Worm (Caenorhabditis elegans): Measurements from ENCODE around the gene W01H2.2.

The W01H2.2 gene

ce11 chrX:4222779-4223387 is 4.6 kb upstream of the W01H2.2 start (continued):
- TF ChIP-seq madf-8 (GFP tag; conservative IDR thresholded peaks at IDR 0.05) (no peak), atf-7 (tag; optimal IDR thresholded peaks at IDR 0.05) (peak; percentile 60), F39B2.1 (GFP tag; IDR thresholded peaks at IDR 0.05) (no peak), K11D2.4 (GFP tag; IDR thresholded peaks at IDR 0.05) (peak; percentile 56), repo-1 (tag; optimal IDR thresholded peaks at IDR 0.05) (peak; percentile 77), F23B12.7 (tag; optimal IDR thresholded peaks at IDR 0.05; ENCODE audit: insufficient read depth) (peak; percentile 23), F52B5.7 (tag; optimal IDR thresholded peaks at IDR 0.05) (peak; percentile 50), B0035.1 (tag; optimal IDR thresholded peaks at IDR 0.05) (peak; percentile 61), tbp1 (GFP tag; optimal IDR thresholded peaks at IDR 0.05) (peak; percentile 39), bed-2 (GFP tag; IDR thresholded peaks at IDR 0.05) (no peak), tbx-9 (tag; optimal IDR thresholded peaks at IDR 0.05; ENCODE audit: borderline replicate concordance) (no peak), madf-10 (tag; optimal IDR thresholded peaks at IDR 0.05) (peak; percentile 28), mcd-1 (GFP tag; IDR thresholded peaks at IDR 0.05) (peak; percentile 67), lin-26 (GFP tag; IDR thresholded peaks at IDR 0.05) (peak; percentile 21; the same call in 1 of the 2 replicates), F57C9.4 (tag; optimal IDR thresholded peaks at IDR 0.05) (peak; percentile 23), dox-1 (GFP tag; IDR thresholded peaks at IDR 0.05) (peak; percentile 68), Y56A3A.18 (GFP tag; IDR thresholded peaks at IDR 0.05) (peak; percentile 46; the same call in 1 of the 2 replicates), lin-35 (GFP tag; optimal IDR thresholded peaks at IDR 0.05) (peak in 1 of 3 experiments; percentile 46), hlh-12 (tag; optimal IDR thresholded peaks at IDR 0.05) (no peak), rcor-1 (GFP tag; IDR thresholded peaks at IDR 0.05) (peak; percentile 45; the same call in 1 of the 2 replicates), snpc-4 (GFP tag; optimal IDR thresholded peaks at IDR 0.05) (peak; percentile 42), snpc-4 (tag; optimal IDR thresholded peaks at IDR 0.05) (peak in 3 of 4 experiments; percentile 40 to 73 (median 45)), zfh-2 (GFP tag; conservative IDR thresholded peaks at IDR 0.05) (peak; percentile 86), egl-44 (GFP tag; IDR thresholded peaks at IDR 0.05) (peak; percentile 58; the same call in 1 of the 2 replicates), F55B11.4 (tag; optimal IDR thresholded peaks at IDR 0.05; ENCODE audit: borderline replicate concordance, insufficient read depth) (no peak), nhr-80 (tag; optimal IDR thresholded peaks at IDR 0.05) (peak; percentile 26), attf-5 (GFP tag; optimal IDR thresholded peaks at IDR 0.05) (peak; percentile 34), ztf-3 (GFP tag; optimal IDR thresholded peaks at IDR 0.05) (peak; percentile 35), hmg-1.2 (GFP tag; IDR thresholded peaks at IDR 0.05) (peak; percentile 97), ztf-18 (tag; optimal IDR thresholded peaks at IDR 0.05) (peak; percentile 20), snpc-3.4 (tag; optimal IDR thresholded peaks at IDR 0.05) (no peak), madf-3 (GFP tag; IDR thresholded peaks at IDR 0.05) (0 out of 2 replicates have a peak, but pooled peaks have one; percentile 14), ztf-22 (GFP tag; optimal IDR thresholded peaks at IDR 0.05) (peak; percentile 17), hlh-26 (GFP tag; conservative IDR thresholded peaks at IDR 0.05) (no peak), ama-1 (optimal IDR thresholded peaks at IDR 0.05) (peak; percentile 56), ama-1 (GFP tag; optimal IDR thresholded peaks at IDR 0.05) (no peak), C06A6.2 (GFP tag; conservative IDR thresholded peaks at IDR 0.05) (peak; percentile 56; the same call in 1 of the 2 replicates)

ce11 chrX:4222200-4222599 is 3.9 kb upstream of the W01H2.2 start:
- TF ChIP-seq nfya-1 (tag; optimal IDR thresholded peaks at IDR 0.05; ENCODE audit: borderline replicate concordance, insufficient read depth), result no peak
